Fruit fly (Drosophila melanogaster) S2 (cell line): ENCODE measurements around the gene CG11095.

Experiments used
- CG8478 ChIP-seq: fragments of >200 bp; optimal IDR thresholded peaks from 2 replicates; lab custom pipeline; 2018
- CTCF ChIP-seq, 2 experiments: fragments of >200 bp; optimal IDR thresholded peaks; 2 replicates each; lab custom pipeline; 2018

- no peak for TF ChIP-seq CTCF (optimal IDR thresholded peaks at IDR 0.05; lab: Kevin White, UChicago)
- no peak for TF ChIP-seq CG8478 (lab: Kevin White, UChicago)
Measured at dm6 chrX:13817418-13818171, 6.1 kb downstream of the CG11095 start.
